Worm (Caenorhabditis elegans): ENCODE results near the gene tra-1.

The tra-1 gene

DNA sequence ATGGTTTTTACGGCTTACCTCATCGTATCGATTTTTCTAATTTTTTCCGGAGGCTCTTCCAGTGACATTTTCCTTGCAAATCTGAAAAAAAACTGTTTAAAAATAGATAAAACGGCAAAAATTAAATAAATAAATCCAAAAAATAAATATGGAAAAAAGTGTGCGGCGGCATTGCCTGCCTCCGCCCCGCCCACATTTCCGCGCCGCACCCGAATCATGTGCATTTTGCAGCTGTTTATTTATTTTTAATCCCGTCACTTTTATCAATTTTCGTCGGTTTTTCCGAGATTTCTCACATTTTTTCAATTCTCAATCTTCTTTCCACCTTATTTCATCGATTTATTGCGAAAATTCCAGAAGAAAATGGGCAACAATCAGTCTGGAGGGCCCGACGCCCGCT is 41.8 kb upstream of the tra-1 start, which contains the start of the genes Y47D3A.14 and aakb-2 (continued):
- TF ChIP-seq rpc-1 (optimal IDR thresholded peaks at IDR 0.05) (peak; percentile 19), rpc-1 (tag; optimal IDR thresholded peaks at IDR 0.05) (no peak), zfh-2 (GFP tag; conservative IDR thresholded peaks at IDR 0.05) (peak; percentile 52), F52B5.7 (tag; optimal IDR thresholded peaks at IDR 0.05) (no peak), attf-5 (GFP tag; optimal IDR thresholded peaks at IDR 0.05) (peak; percentile 73), lin-26 (GFP tag; IDR thresholded peaks at IDR 0.05) (no peak), hsf-1 (GFP tag; IDR thresholded peaks at IDR 0.05) (no peak), mcd-1 (GFP tag; IDR thresholded peaks at IDR 0.05) (peak; percentile 53), B0336.3 (GFP tag; IDR thresholded peaks at IDR 0.05) (peak; percentile 33; the same call in 1 of the 2 replicates), ztf-6 (GFP tag; IDR thresholded peaks at IDR 0.05) (no peak), snpc-4 (GFP tag; optimal IDR thresholded peaks at IDR 0.05) (no peak), snpc-4 (tag; optimal IDR thresholded peaks at IDR 0.05) (peak in 1 of 4 experiments; percentile 6), F33H1.4 (GFP tag; IDR thresholded peaks at IDR 0.05) (no peak), hmg-1.2 (GFP tag; IDR thresholded peaks at IDR 0.05) (peak; percentile 13; the same call in 1 of the 2 replicates), sdz-38 (tag; optimal IDR thresholded peaks at IDR 0.05) (no peak), cebp-1 (GFP tag; IDR thresholded peaks at IDR 0.05) (no peak), cebp-1 (tag; optimal IDR thresholded peaks at IDR 0.05) (no peak), lin-54 (GFP tag; optimal IDR thresholded peaks at IDR 0.05) (no peak), egrh-3 (GFP tag; IDR thresholded peaks at IDR 0.05) (0 out of 2 replicates have a peak, but pooled peaks have one; percentile 5), dox-1 (GFP tag; IDR thresholded peaks at IDR 0.05) (peak; percentile 42; the same call in 1 of the 2 replicates), F39B2.1 (GFP tag; IDR thresholded peaks at IDR 0.05) (no peak)

DNA sequence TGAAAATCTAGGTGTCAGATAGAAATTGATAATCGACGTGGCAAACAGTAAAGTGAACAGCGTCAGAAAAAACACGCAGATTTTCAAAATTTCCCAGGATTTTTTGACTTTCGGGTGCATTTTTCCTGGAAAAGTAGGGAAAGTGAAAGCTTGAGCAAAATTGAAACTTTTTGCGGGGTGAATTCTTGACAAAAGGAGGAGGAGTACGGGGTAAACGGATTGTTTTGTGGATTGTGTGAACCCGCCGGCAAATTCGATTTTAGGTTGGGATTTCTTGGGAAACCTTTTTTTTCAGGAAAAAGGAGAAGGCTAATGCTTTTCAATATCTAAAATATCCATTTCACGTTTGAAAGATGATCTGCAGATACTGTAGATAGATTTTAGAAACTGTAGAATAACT is 39.7 kb upstream of the tra-1 start, which contains the start of gene Y47D3A.34:
TSS of gene Y47D3A.34 (minus strand) at position 120 of the 400 bp plus-strand sequence.
- TF ChIP-seq him-1 (tag; optimal IDR thresholded peaks at IDR 0.05) (no peak), efl-1 (GFP tag; optimal IDR thresholded peaks at IDR 0.05) (no peak), D2030.7 (GFP tag; IDR thresholded peaks at IDR 0.05) (no peak), nhr-80 (tag; optimal IDR thresholded peaks at IDR 0.05) (no peak), lir-1 (GFP tag; conservative IDR thresholded peaks at IDR 0.05) (no peak), mcd-1 (GFP tag; IDR thresholded peaks at IDR 0.05) (no peak), unc-62 (GFP tag; optimal IDR thresholded peaks at IDR 0.05) (no peak), nfya-1 (tag; optimal IDR thresholded peaks at IDR 0.05; ENCODE audit: borderline replicate concordance, insufficient read depth) (no peak), hlh-26 (GFP tag; conservative IDR thresholded peaks at IDR 0.05) (no peak), nhr-90 (tag; optimal IDR thresholded peaks at IDR 0.05) (no peak), dox-1 (GFP tag; IDR thresholded peaks at IDR 0.05) (no peak), atf-7 (tag; optimal IDR thresholded peaks at IDR 0.05) (no peak)

DNA sequence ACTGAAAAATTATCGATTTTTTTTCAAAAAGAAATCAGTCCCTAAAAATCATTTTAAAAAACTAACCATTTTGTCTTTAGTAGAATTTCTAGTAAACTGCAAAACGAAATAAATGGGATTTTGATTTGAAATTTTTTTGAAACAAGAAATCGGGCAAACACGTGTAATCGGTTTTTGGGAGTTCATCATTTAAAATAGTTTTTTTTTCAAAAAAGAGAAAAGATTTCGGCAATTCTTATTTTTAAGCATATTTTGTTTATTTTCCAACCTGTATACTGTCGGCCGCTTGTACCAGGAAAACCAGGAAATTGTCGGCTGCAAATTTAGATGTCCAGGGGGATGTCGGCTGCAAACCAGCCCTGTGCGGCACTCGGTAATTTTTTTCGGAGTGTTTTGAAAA is 37.0 kb upstream of the tra-1 start, which contains the start of gene elo-8:
TSS of gene elo-8 (minus strand) at position 101 of the 400 bp plus-strand sequence.
- no peak for TF ChIP-seq lin-54 (GFP tag; optimal IDR thresholded peaks at IDR 0.05)
- no peak for TF ChIP-seq K11D2.4 (GFP tag; IDR thresholded peaks at IDR 0.05)

DNA sequence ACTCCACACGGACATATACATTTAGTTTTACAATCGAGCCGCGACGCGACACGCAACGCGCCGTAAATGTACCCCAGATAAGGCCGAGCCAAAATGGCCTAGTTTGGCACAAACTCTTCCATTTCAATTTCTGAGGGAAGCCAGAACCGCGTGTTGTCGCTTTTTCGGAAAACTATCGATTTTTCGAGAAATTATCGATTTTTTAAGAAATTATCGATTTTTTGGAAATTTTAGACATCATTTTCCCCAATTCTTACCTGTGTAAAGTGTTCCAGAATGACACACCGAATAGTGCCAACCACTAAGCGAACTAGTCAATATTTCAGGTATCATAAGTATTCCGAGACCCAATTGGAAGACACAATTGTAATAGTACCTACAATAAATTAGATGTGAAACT is 36.4 kb upstream of the tra-1 start:
- TF ChIP-seq cebp-1 (GFP tag; IDR thresholded peaks at IDR 0.05) (no peak), cebp-1 (tag; optimal IDR thresholded peaks at IDR 0.05) (no peak), somi-1 (GFP tag; optimal IDR thresholded peaks at IDR 0.05) (no peak), athp-1 (tag; optimal IDR thresholded peaks at IDR 0.05) (no peak), ztf-18 (tag; optimal IDR thresholded peaks at IDR 0.05) (no peak), lin-54 (GFP tag; optimal IDR thresholded peaks at IDR 0.05) (no peak), madf-8 (GFP tag; conservative IDR thresholded peaks at IDR 0.05) (no peak), B0336.3 (GFP tag; IDR thresholded peaks at IDR 0.05) (no peak), B0261.1 (tag; optimal IDR thresholded peaks at IDR 0.05) (no peak), dox-1 (GFP tag; IDR thresholded peaks at IDR 0.05) (no peak), hlh-12 (tag; optimal IDR thresholded peaks at IDR 0.05) (no peak), tbx-9 (tag; optimal IDR thresholded peaks at IDR 0.05; ENCODE audit: borderline replicate concordance) (no peak), attf-5 (GFP tag; optimal IDR thresholded peaks at IDR 0.05) (no peak), nhr-27 (tag; optimal IDR thresholded peaks at IDR 0.05) (no peak), nhr-90 (tag; optimal IDR thresholded peaks at IDR 0.05) (no peak), F57A8.1 (GFP tag; optimal IDR thresholded peaks at IDR 0.05) (no peak), D2030.7 (GFP tag; IDR thresholded peaks at IDR 0.05) (no peak), unc-62 (GFP tag; optimal IDR thresholded peaks at IDR 0.05) (no peak), lag-1 (GFP tag; IDR thresholded peaks at IDR 0.05) (no peak), pha-4 (tag; optimal IDR thresholded peaks at IDR 0.05) (no peak), F23B12.7 (tag; optimal IDR thresholded peaks at IDR 0.05; ENCODE audit: insufficient read depth) (no peak)

All from whole organism, young adult.